Worm (Caenorhabditis elegans) whole organism, late embryonic: ENCODE results near the gene oac-14.

Experiments
- C38D4.7 ChIP-seq: fragments of 200-800 bp; sonication (Bioruptor generic); optimal IDR thresholded peaks from 2 replicates; lab custom pipeline; 2018; ENCODE audit warnings: mild to moderate bottlenecking, missing genetic modification characterization, moderate library complexity, missing compliant biosample characterization
- K09A11.1 ChIP-seq: sonication (generic microtip); optimal IDR thresholded peaks from 2 replicates; lab custom pipeline; 2017; ENCODE audit warnings: antibody characterized with exemption, mild to moderate bottlenecking, missing genetic modification characterization, missing compliant biosample characterization; ENCODE audit not compliant: insufficient read depth
- ceh-30 ChIP-seq: fragments of 150-350 bp; optimal IDR thresholded peaks from 2 replicates; lab custom pipeline; 2014; ENCODE audit warnings: missing biosample characterization, missing genetic modification characterization
- ceh-9 ChIP-seq: sonication (generic microtip); optimal IDR thresholded peaks from 2 replicates; lab custom pipeline; 2016; ENCODE audit warnings: mild to moderate bottlenecking, missing genetic modification characterization, inconsistent platforms, missing compliant biosample characterization
- hlh-15 ChIP-seq: sonication (generic microtip); optimal IDR thresholded peaks from 2 replicates; lab custom pipeline; 2016; ENCODE audit warnings: missing genetic modification characterization, missing compliant biosample characterization
- hlh-8 ChIP-seq: sonication (generic microtip); optimal IDR thresholded peaks from 2 replicates; lab custom pipeline; 2016; ENCODE audit warnings: missing genotype, missing genetic modification characterization, missing compliant biosample characterization
- nhr-232 ChIP-seq: sonication (generic microtip); optimal IDR thresholded peaks from 2 replicates; lab custom pipeline; 2016; ENCODE audit warnings: missing genetic modification characterization, missing compliant biosample characterization
- pha-4 ChIP-seq: fragments of 150-350 bp; optimal IDR thresholded peaks from 2 replicates; lab custom pipeline; 2018; ENCODE audit warnings: missing biosample characterization, missing genetic modification reagents, missing genetic modification characterization
- sdc-2 ChIP-seq: sonication (generic microtip); optimal IDR thresholded peaks from 2 replicates; lab custom pipeline; 2016; ENCODE audit warnings: missing genotype, missing genetic modification characterization, missing compliant biosample characterization
- tbx-2 ChIP-seq: sonication (generic microtip); optimal IDR thresholded peaks from 2 replicates; lab custom pipeline; 2016; ENCODE audit warnings: missing genetic modification characterization, missing compliant biosample characterization

oac-14 gene

ce11 chrX:10095145-10095544 is 46.7 kb downstream of the oac-14 start, which contains the start of gene flp-2:
flp-2 (minus strand) TSS chrX:10095245.
- no peak for TF ChIP-seq hlh-15 (tag; lab: Kevin White, UChicago)
- TF ChIP-seq ceh-9 = no peak
- no peak for TF ChIP-seq C38D4.7 (GFP tag; lab: Kevin White, UChicago)
- no peak for TF ChIP-seq nhr-232 (tag; lab: Kevin White, UChicago)
- no peak for TF ChIP-seq pha-4 (tag; lab: Kevin White, UChicago)
- TF ChIP-seq tbx-2 (tag; lab: Kevin White, UChicago) = no peak
- TF ChIP-seq sdc-2 = no peak
- TF ChIP-seq ceh-30 (tag; lab: Kevin White, UChicago) = no peak

ce11 chrX:10092864-10093263 is 48.9 kb downstream of the oac-14 start, which contains the start of gene flp-3:
flp-3 (minus strand) TSS chrX:10092964.
- no peak for TF ChIP-seq K09A11.1 (tag; lab: Kevin White, UChicago)
- TF ChIP-seq hlh-8 (tag; lab: Kevin White, UChicago) = no peak
